Worm (Caenorhabditis elegans) whole organism, L1 larva: ENCODE data around the gene del-7.

Source experiments
- ama-1 ChIP-seq: fragments of 150-350 bp; optimal IDR thresholded peaks from 2 replicates; lab custom pipeline; 2014
- egl-27 ChIP-seq, 2 experiments: fragments of 150-350 bp in 1 of 2; sonication (generic microtip); optimal IDR thresholded peaks; 3 replicates each; lab custom pipeline; 2017 to 2018; ENCODE audit warnings: missing biosample characterization in 2 of 2, missing genetic modification characterization in 2 of 2, missing genetic modification reagents in 2 of 2
- elt-3 ChIP-seq, 6 experiments: fragments of 150-350 bp in 1 of 6; sonication (generic microtip); optimal IDR thresholded peaks; 2 replicates each; lab custom pipeline; 2017 to 2018; ENCODE audit warnings: missing biosample characterization in 6 of 6, missing genetic modification characterization in 6 of 6, inconsistent platforms in 1 of 6
- lin-13 ChIP-seq: fragments of 150-350 bp; optimal IDR thresholded peaks from 2 replicates; lab custom pipeline; 2014; ENCODE audit warnings: missing biosample characterization, missing genetic modification reagents, missing genetic modification characterization
- lin-14 ChIP-seq: fragments of 200-800 bp; sonication (Bioruptor generic); optimal IDR thresholded peaks from 2 replicates; lab custom pipeline; 2018; ENCODE audit warnings: mild to moderate bottlenecking, missing genetic modification characterization, moderate library complexity, missing compliant biosample characterization
- lin-15B ChIP-seq: fragments of 150-350 bp; sonication (generic microtip); optimal IDR thresholded peaks from 3 replicates; lab custom pipeline; 2014; ENCODE audit warnings: missing biosample characterization, missing genetic modification characterization
- nhr-237 ChIP-seq: fragments of 150-350 bp; optimal IDR thresholded peaks from 2 replicates; lab custom pipeline; 2014; ENCODE audit warnings: missing biosample characterization, missing genetic modification characterization
- nhr-28 ChIP-seq: fragments of 150-350 bp; optimal IDR thresholded peaks from 2 replicates; lab custom pipeline; 2014; ENCODE audit warnings: missing biosample characterization, missing genetic modification characterization
- nhr-76 ChIP-seq: sonication (generic microtip); optimal IDR thresholded peaks from 2 replicates; lab custom pipeline; 2017; ENCODE audit warnings: missing biosample characterization, missing genetic modification characterization
- snpc-4 ChIP-seq: fragments of 150-350 bp; optimal IDR thresholded peaks from 2 replicates; lab custom pipeline; 2014; ENCODE audit warnings: missing biosample characterization, missing genetic modification characterization
- ztf-11 ChIP-seq, 2 experiments: sonication (generic microtip); optimal IDR thresholded peaks; 2 replicates each; lab custom pipeline; 2016 to 2017; ENCODE audit warnings: missing genetic modification characterization in 2 of 2, missing biosample characterization in 1 of 2, missing compliant biosample characterization in 1 of 2
- ztf-4 ChIP-seq: fragments of 150-350 bp; optimal IDR thresholded peaks from 2 replicates; lab custom pipeline; 2014; ENCODE audit warnings: missing biosample characterization, missing genetic modification characterization

- no peak for TF ChIP-seq ztf-11 (tag; optimal IDR thresholded peaks at IDR 0.05; lab: Kevin White, UChicago)
- TF ChIP-seq nhr-237 (tag; lab: Kevin White, UChicago), result no peak
- no peak for TF ChIP-seq lin-15B (tag; lab: Kevin White, UChicago)
- TF ChIP-seq ama-1 (lab: Kevin White, UChicago), result no peak
- no peak for TF ChIP-seq lin-14 (GFP tag; lab: Kevin White, UChicago)
- TF ChIP-seq snpc-4 (tag; lab: Kevin White, UChicago), result no peak
- TF ChIP-seq lin-13, result no peak
- TF ChIP-seq ztf-4 (tag; lab: Kevin White, UChicago), result no peak
- no peak for TF ChIP-seq elt-3 (tag; optimal IDR thresholded peaks at IDR 0.05; lab: Kevin White, UChicago)
- no peak for TF ChIP-seq egl-27 (tag; optimal IDR thresholded peaks at IDR 0.05; lab: Kevin White, UChicago)
- TF ChIP-seq nhr-76 (tag; lab: Kevin White, UChicago), result no peak
- TF ChIP-seq nhr-28 (tag; lab: Kevin White, UChicago), result no peak
These were observed 43.0 kb downstream of the del-7 start, which contains the start of gene C33H5.16 for ce11 chrIV:7803250-7803649.
